Worm (Caenorhabditis elegans): ENCODE measurements around the gene F17E9.5.

- no peak for TF ChIP-seq snpc-4 (GFP tag; optimal IDR thresholded peaks at IDR 0.05)
- no peak for TF ChIP-seq snpc-4 (tag; optimal IDR thresholded peaks at IDR 0.05)
- no peak for TF ChIP-seq madf-10 (tag; optimal IDR thresholded peaks at IDR 0.05)
- TF ChIP-seq hsf-1 (GFP tag; IDR thresholded peaks at IDR 0.05), result no peak
- no peak for TF ChIP-seq madf-8 (GFP tag; conservative IDR thresholded peaks at IDR 0.05)
- TF ChIP-seq rcor-1 (GFP tag; IDR thresholded peaks at IDR 0.05), result no peak
- no peak for TF ChIP-seq F49E8.2 (tag; optimal IDR thresholded peaks at IDR 0.05; ENCODE audit: insufficient read depth)
- no peak for TF ChIP-seq tbx-9 (tag; optimal IDR thresholded peaks at IDR 0.05; ENCODE audit: borderline replicate concordance)
- TF ChIP-seq Y79H2A.3 (GFP tag; conservative IDR thresholded peaks at IDR 0.05), result no peak
- no peak for TF ChIP-seq unc-130 (GFP tag; optimal IDR thresholded peaks at IDR 0.05)
- TF ChIP-seq tlf-1 (GFP tag; optimal IDR thresholded peaks at IDR 0.05), result no peak
- TF ChIP-seq ceh-40 (GFP tag; IDR thresholded peaks at IDR 0.05), result no peak
- no peak for TF ChIP-seq nfya-1 (tag; optimal IDR thresholded peaks at IDR 0.05; ENCODE audit: borderline replicate concordance, insufficient read depth)
- no peak for TF ChIP-seq ama-1 (optimal IDR thresholded peaks at IDR 0.05)
- TF ChIP-seq ama-1 (GFP tag; optimal IDR thresholded peaks at IDR 0.05), result no peak
Measured at ce11 chrIV:8297192-8297591, 48.4 kb upstream of the F17E9.5 start, which contains the start of gene nprl-3.
